Worm (Caenorhabditis elegans) whole organism, young adult: ENCODE results near the gene pmk-3.
A peak's percentile ranks its signal among the peaks of the same experiment; 100 is the strongest.
"Not testable (repeated sequence)": the region's sequence is repeated elsewhere in the genome, so short reads cannot be mapped to it uniquely, and the experiment has no call there.

ENCODE experiments used
- B0261.1 ChIP-seq: sonication (generic microtip); optimal IDR thresholded peaks from 2 replicates; lab custom pipeline; 2016; ENCODE audit warnings: mild to moderate bottlenecking, missing genetic modification characterization, moderate library complexity, missing compliant biosample characterization
- F23B12.7 ChIP-seq: sonication (generic microtip); optimal IDR thresholded peaks from 2 replicates; lab custom pipeline; 2017; ENCODE audit warnings: missing genetic modification characterization, mild to moderate bottlenecking, missing compliant biosample characterization, antibody characterized with exemption, moderate library complexity; ENCODE audit not compliant: insufficient read depth
- akir-1 ChIP-seq: fragments of 200-800 bp; sonication (Bioruptor generic); optimal IDR thresholded peaks from 2 replicates; lab custom pipeline; 2018; ENCODE audit warnings: mild to moderate bottlenecking, missing genetic modification characterization, moderate library complexity, missing compliant biosample characterization
- aptf-3 ChIP-seq: fragments of 200-800 bp; sonication (Bioruptor generic); IDR thresholded peaks from 2 replicates; pipeline ENCODE4 v1.3.6; 2022; ENCODE audit warnings: missing genetic modification characterization, missing compliant biosample characterization
- athp-1 ChIP-seq: sonication (generic microtip); optimal IDR thresholded peaks from 2 replicates; lab custom pipeline; 2017; ENCODE audit warnings: mild to moderate bottlenecking, missing genetic modification characterization, missing compliant biosample characterization
- attf-5 ChIP-seq: fragments of 200-800 bp; sonication (Bioruptor generic); optimal IDR thresholded peaks from 2 replicates; lab custom pipeline; 2018; ENCODE audit warnings: mild to moderate bottlenecking, missing genetic modification characterization, missing compliant biosample characterization
- bed-1 ChIP-seq: fragments of 200-800 bp; sonication (Bioruptor generic); IDR thresholded peaks from 2 replicates; pipeline ENCODE4 v1.3.6; 2022; ENCODE audit warnings: missing genetic modification reagents, missing genetic modification characterization, missing compliant biosample characterization
- bed-2 ChIP-seq: fragments of 200-800 bp; sonication (Bioruptor generic); IDR thresholded peaks from 2 replicates; pipeline ENCODE4 v1.3.6; 2022; ENCODE audit warnings: missing genetic modification reagents, missing genetic modification characterization, missing compliant biosample characterization
- ccch-3 ChIP-seq: fragments of 200-800 bp; sonication (Bioruptor generic); optimal IDR thresholded peaks from 2 replicates; lab custom pipeline; 2018; ENCODE audit warnings: mild to moderate bottlenecking, missing genetic modification characterization, missing compliant biosample characterization
- ceh-40 ChIP-seq: fragments of 200-800 bp; sonication (Bioruptor generic); IDR thresholded peaks from 2 replicates; pipeline ENCODE4 v1.3.6; 2022; ENCODE audit warnings: missing genetic modification characterization, missing compliant biosample characterization
- ceh-91 ChIP-seq: fragments of 200-800 bp; sonication (Bioruptor generic); IDR thresholded peaks from 2 replicates; pipeline ENCODE4 v1.3.6; 2022; ENCODE audit warnings: missing genetic modification reagents, missing genetic modification characterization, missing compliant biosample characterization
- die-1 ChIP-seq: sonication (generic microtip); optimal IDR thresholded peaks from 2 replicates; lab custom pipeline; 2016; ENCODE audit warnings: missing genotype, mild to moderate bottlenecking, missing genetic modification characterization, missing compliant biosample characterization
- egl-18 ChIP-seq: fragments of 200-800 bp; sonication (Bioruptor generic); IDR thresholded peaks from 2 replicates; pipeline ENCODE4 v1.3.6; 2022; ENCODE audit warnings: missing genetic modification reagents, missing genetic modification characterization, missing compliant biosample characterization
- egrh-3 ChIP-seq: fragments of 200-800 bp; sonication (Bioruptor generic); IDR thresholded peaks from 2 replicates; pipeline ENCODE4 v1.3.6; 2022; ENCODE audit warnings: missing genetic modification reagents, missing genetic modification characterization, missing compliant biosample characterization
- ekl-4 ChIP-seq: fragments of 200-800 bp; sonication (Bioruptor generic); IDR thresholded peaks from 2 replicates; pipeline ENCODE4 v1.3.6; 2022; ENCODE audit warnings: missing genetic modification reagents, missing genetic modification characterization, missing compliant biosample characterization
- fkh-3 ChIP-seq: sonication (generic microtip); optimal IDR thresholded peaks from 2 replicates; lab custom pipeline; 2016; ENCODE audit warnings: mild to moderate bottlenecking, missing genetic modification characterization, missing compliant biosample characterization
- hmg-1.2 ChIP-seq: fragments of 200-800 bp; sonication (Bioruptor generic); IDR thresholded peaks from 2 replicates; pipeline ENCODE4 v1.3.6; 2022; ENCODE audit warnings: missing genetic modification reagents, missing genetic modification characterization, missing compliant biosample characterization
- hmg-20 ChIP-seq: fragments of 200-800 bp; sonication (Bioruptor generic); IDR thresholded peaks from 2 replicates; pipeline ENCODE4 v1.3.6; 2022; ENCODE audit warnings: missing genetic modification reagents, missing genetic modification characterization, missing compliant biosample characterization
- lag-1 ChIP-seq: fragments of 200-800 bp; sonication (Bioruptor generic); IDR thresholded peaks from 2 replicates; pipeline ENCODE4 v1.3.6; 2022; ENCODE audit warnings: missing genetic modification reagents, missing genetic modification characterization, missing compliant biosample characterization
- let-607 ChIP-seq, 2 experiments: fragments of 200-800 bp in 1 of 2; sonication (Bioruptor generic) in 1 of 2; sonication (generic microtip) in 1 of 2; optimal IDR thresholded peaks; 2 replicates each; lab custom pipeline; 2016 to 2018; ENCODE audit warnings: mild to moderate bottlenecking in 2 of 2, missing compliant biosample characterization in 2 of 2, missing genetic modification characterization in 2 of 2, moderate library complexity in 2 of 2, missing genotype in 1 of 2
- lin-26 ChIP-seq: fragments of 200-800 bp; sonication (Bioruptor generic); IDR thresholded peaks from 2 replicates; pipeline ENCODE4 v1.3.6; 2022; ENCODE audit warnings: missing genetic modification reagents, missing genetic modification characterization, missing compliant biosample characterization
- lsy-27 ChIP-seq: sonication (generic microtip); optimal IDR thresholded peaks from 2 replicates; lab custom pipeline; 2017; ENCODE audit warnings: missing genetic modification characterization, mild to moderate bottlenecking, missing compliant biosample characterization, antibody characterized with exemption, missing genotype, borderline replicate concordance; ENCODE audit not compliant: insufficient read depth
- madf-3 ChIP-seq: fragments of 200-800 bp; sonication (Bioruptor generic); IDR thresholded peaks from 2 replicates; pipeline ENCODE4 v1.3.6; 2022; ENCODE audit warnings: missing genetic modification reagents, missing genetic modification characterization, missing compliant biosample characterization
- madf-6 ChIP-seq: fragments of 200-800 bp; sonication (Bioruptor generic); IDR thresholded peaks from 2 replicates; pipeline ENCODE4 v1.3.6; 2022; ENCODE audit warnings: missing genetic modification reagents, missing genetic modification characterization, missing compliant biosample characterization
- nfya-1 ChIP-seq: sonication (generic microtip); optimal IDR thresholded peaks from 2 replicates; lab custom pipeline; 2017; ENCODE audit warnings: antibody characterized with exemption, missing compliant biosample characterization, missing genetic modification characterization, borderline replicate concordance; ENCODE audit not compliant: insufficient read depth
- nhr-27 ChIP-seq: fragments of 200-800 bp; sonication (Bioruptor generic); optimal IDR thresholded peaks from 2 replicates; lab custom pipeline; 2018; ENCODE audit warnings: mild to moderate bottlenecking, missing genetic modification characterization, moderate library complexity, missing compliant biosample characterization
- nhr-90 ChIP-seq: sonication (generic microtip); optimal IDR thresholded peaks from 2 replicates; lab custom pipeline; 2016; ENCODE audit warnings: missing genotype, mild to moderate bottlenecking, missing genetic modification characterization, missing compliant biosample characterization
- rpc-1 ChIP-seq, 2 experiments: fragments of 150-350 bp in 1 of 2; sonication (generic microtip) in 1 of 2; optimal IDR thresholded peaks; 2 replicates each; lab custom pipeline; 2014 to 2018; ENCODE audit warnings: missing biosample characterization in 1 of 2, missing genetic modification characterization in 1 of 2, missing genetic modification reagents in 1 of 2, missing genotype in 1 of 2
- snpc-3.4 ChIP-seq: sonication (generic microtip); optimal IDR thresholded peaks from 2 replicates; lab custom pipeline; 2017; ENCODE audit warnings: missing genetic modification characterization, mild to moderate bottlenecking, missing compliant biosample characterization, antibody characterized with exemption, moderate library complexity, missing genotype, missing genetic modification reagents
- tbp1 ChIP-seq: fragments of 200-800 bp; sonication (Bioruptor generic); optimal IDR thresholded peaks from 2 replicates; lab custom pipeline; 2018; ENCODE audit warnings: mild to moderate bottlenecking, missing genetic modification characterization, missing compliant biosample characterization
- tbx-9 ChIP-seq: sonication (generic microtip); optimal IDR thresholded peaks from 2 replicates; lab custom pipeline; 2016; ENCODE audit warnings: borderline replicate concordance, missing genetic modification characterization, inconsistent platforms, missing compliant biosample characterization
- tlf-1 ChIP-seq: fragments of 200-800 bp; sonication (Bioruptor generic); optimal IDR thresholded peaks from 2 replicates; lab custom pipeline; 2018; ENCODE audit warnings: mild to moderate bottlenecking, missing genetic modification characterization, missing compliant biosample characterization
- xnd-1 ChIP-seq: sonication (generic microtip); optimal IDR thresholded peaks from 2 replicates; lab custom pipeline; 2016; ENCODE audit warnings: missing genotype, missing genetic modification reagents, missing genetic modification characterization, missing compliant biosample characterization
- zfh-2 ChIP-seq: fragments of 200-800 bp; sonication (Bioruptor generic); conservative IDR thresholded peaks from 2 replicates; pipeline ENCODE4 v1.3.6; 2022; ENCODE audit warnings: missing genetic modification reagents, missing genetic modification characterization, missing compliant biosample characterization
- ztf-28 ChIP-seq: fragments of 200-800 bp; sonication (Bioruptor generic); IDR thresholded peaks from 2 replicates; pipeline ENCODE4 v1.3.6; 2022; ENCODE audit warnings: missing genetic modification reagents, missing genetic modification characterization, missing compliant biosample characterization
- ztf-6 ChIP-seq: fragments of 200-800 bp; sonication (Bioruptor generic); IDR thresholded peaks from 2 replicates; pipeline ENCODE4 v1.3.6; 2022; ENCODE audit warnings: missing genetic modification reagents, missing genetic modification characterization, missing compliant biosample characterization

pmk-3 gene

DNA sequence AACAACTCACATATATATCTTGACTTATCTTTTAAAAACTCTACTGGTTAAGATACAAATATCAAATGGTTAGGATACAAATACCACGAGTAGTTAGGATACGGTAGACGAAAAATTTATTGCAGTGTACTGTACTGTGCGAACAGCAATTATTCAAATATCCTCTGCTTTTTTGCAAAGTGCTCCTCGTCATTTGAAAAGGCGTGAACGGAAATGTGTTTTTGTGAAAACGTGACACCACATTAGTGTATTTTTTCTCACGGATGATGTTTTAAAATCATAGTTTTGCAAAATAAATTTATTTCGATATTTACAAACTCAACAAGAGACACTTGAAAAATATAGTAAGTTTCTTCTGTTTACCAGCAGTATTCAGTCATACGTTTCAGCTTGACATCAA lies 20.2 kb upstream of the pmk-3 start, which contains the start of gene F42G8.8:
F42G8.8 (plus strand) TSS at position 301 of the 400 bp plus-strand sequence.
- TF ChIP-seq ekl-4 (GFP tag; lab: Robert Waterston, UW) (no peak), attf-5 (GFP tag; lab: Kevin White, UChicago) (no peak), egrh-3 (GFP tag; lab: Robert Waterston, UW) (no peak), fkh-3 (tag; lab: Kevin White, UChicago) (no peak), nfya-1 (no peak), hmg-20 (GFP tag; lab: Robert Waterston, UW) (no peak), xnd-1 (no peak), akir-1 (no peak), nhr-27 (tag; lab: Kevin White, UChicago) (no peak), madf-6 (GFP tag; lab: Robert Waterston, UW) (no peak), nhr-90 (tag; lab: Kevin White, UChicago) (no peak), athp-1 (tag; lab: Kevin White, UChicago) (no peak), egl-18 (GFP tag; lab: Robert Waterston, UW) (no peak), tlf-1 (GFP tag; lab: Kevin White, UChicago) (no peak), ztf-6 (GFP tag; lab: Robert Waterston, UW) (no peak), ceh-40 (GFP tag; lab: Robert Waterston, UW) (no peak)

DNA sequence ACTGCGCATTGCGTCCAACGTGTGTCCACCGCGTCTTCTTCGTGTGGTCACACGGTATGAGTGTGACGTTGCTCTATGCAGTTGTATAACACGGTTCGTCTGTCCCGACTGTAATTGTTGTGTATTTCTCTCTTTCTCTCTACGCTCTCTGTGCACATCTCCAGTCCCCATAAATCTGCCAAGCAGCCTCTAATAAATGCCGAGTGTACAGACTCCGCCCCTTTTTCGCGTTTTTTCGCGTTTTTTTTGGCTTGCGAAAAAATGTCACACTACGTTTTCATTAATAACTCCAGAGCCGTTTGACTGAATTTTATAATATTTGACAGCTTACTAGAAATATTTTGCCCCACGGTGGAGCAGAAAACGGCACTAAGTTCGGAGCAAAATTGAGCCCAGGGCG lies 16.7 kb upstream of the pmk-3 start, which contains the start of gene erp-44.3:
erp-44.3 (plus strand) TSS at position 301 of the 400 bp plus-strand sequence.
- not testable (repeated sequence) for TF ChIP-seq zfh-2; hmg-1.2 (GFP tag; lab: Robert Waterston, UW); lag-1 (GFP tag; lab: Robert Waterston, UW)

DNA sequence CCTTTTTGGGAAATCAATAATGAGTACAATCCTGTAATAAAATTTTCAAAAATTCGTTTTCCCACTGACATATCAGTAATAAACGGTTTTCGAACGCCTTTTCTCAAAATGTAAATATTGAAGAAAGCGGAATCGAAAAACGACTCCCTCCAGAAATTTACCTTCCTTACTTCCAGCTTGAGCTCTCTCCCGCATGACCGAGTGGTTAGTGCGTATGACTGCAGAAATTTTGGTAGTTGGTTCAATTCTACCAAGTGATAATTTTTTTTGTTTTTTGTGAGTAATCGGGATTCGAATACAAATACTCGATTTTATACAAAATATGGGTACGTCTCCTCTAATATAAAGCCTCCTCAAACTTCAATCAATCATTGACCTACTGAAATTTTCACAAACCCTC lies 15.5 kb upstream of the pmk-3 start:
- TF ChIP-seq lin-26 (peak; percentile 65; the same call in 1 of the 2 replicates), B0261.1 (tag; lab: Kevin White, UChicago) (peak; percentile 46), rpc-1 (tag; optimal IDR thresholded peaks at IDR 0.05; lab: Kevin White, UChicago) (peak; percentile 27), tbp1 (peak; percentile 79), hmg-1.2 (GFP tag; lab: Robert Waterston, UW) (peak; percentile 50)
- not testable (repeated sequence) for TF ChIP-seq rpc-1 (optimal IDR thresholded peaks at IDR 0.05; lab: Kevin White, UChicago)
- TF ChIP-seq, all 124 proteins: peak for 5; not testable (repeated sequence) for 119

DNA sequence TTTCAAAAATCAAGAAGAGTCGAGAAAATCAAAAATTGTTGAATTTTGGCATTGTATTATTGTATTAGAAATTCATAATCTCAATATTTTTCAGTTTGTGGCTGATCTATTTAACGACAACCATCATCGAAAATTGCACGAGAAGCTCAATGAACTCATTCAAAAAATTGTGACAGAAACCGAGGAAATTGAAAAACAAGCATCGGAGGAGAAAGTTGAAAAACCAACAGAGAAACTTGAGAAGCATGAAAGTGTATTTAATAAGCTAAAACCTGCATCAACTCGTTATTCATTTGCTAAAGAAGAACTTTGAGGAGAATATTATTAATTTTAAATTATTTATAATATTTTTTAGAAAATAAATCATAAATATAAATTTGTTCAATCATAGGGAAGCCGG lies 12.1 kb upstream of the pmk-3 start, which contains the start of gene ceph-41:
ceph-41 (plus strand) TSS at position 301 of the 400 bp plus-strand sequence.
- TF ChIP-seq bed-2 (no peak), ztf-28 (GFP tag; lab: Robert Waterston, UW) (no peak), ceh-91 (GFP tag; lab: Robert Waterston, UW) (no peak), lsy-27 (no peak), let-607 (tag; optimal IDR thresholded peaks at IDR 0.05; lab: Kevin White, UChicago) (no peak), die-1 (tag; lab: Kevin White, UChicago) (no peak), ccch-3 (GFP tag; lab: Kevin White, UChicago) (no peak), snpc-3.4 (tag; lab: Kevin White, UChicago) (no peak), madf-3 (GFP tag; lab: Robert Waterston, UW) (no peak), nhr-27 (tag; lab: Kevin White, UChicago) (no peak), F23B12.7 (tag; lab: Kevin White, UChicago) (no peak), aptf-3 (GFP tag; lab: Robert Waterston, UW) (no peak), bed-1 (GFP tag; lab: Robert Waterston, UW) (no peak), tbx-9 (no peak)
